Fruit fly (Drosophila melanogaster) whole organism, embryonic: ENCODE data around the gene CG12106.

Source experiments
- Aef1 ChIP-seq: fragments of 200-800 bp; sonication (Bioruptor generic); IDR thresholded peaks from 3 replicates; pipeline ENCODE4 v1.3.6; 2022; ENCODE audit warnings: missing biosample characterization, missing genetic modification characterization
- CG10321 ChIP-seq: fragments of 200-800 bp; sonication (Bioruptor generic); IDR thresholded peaks from 2 replicates; pipeline ENCODE4 v1.3.6; 2022; ENCODE audit warnings: missing biosample characterization, missing genetic modification characterization
- CG11456 ChIP-seq: fragments of 200-800 bp; sonication (Bioruptor generic); IDR thresholded peaks from 3 replicates; pipeline ENCODE4 v1.3.6; 2022; ENCODE audit warnings: missing biosample characterization, missing genetic modification characterization
- CG11723 ChIP-seq: fragments of 200-800 bp; sonication (Bioruptor generic); optimal IDR thresholded peaks from 2 replicates; lab custom pipeline; 2017; ENCODE audit warnings: missing biosample characterization, mild to moderate bottlenecking, missing genetic modification characterization
- CG12155 ChIP-seq: fragments of 200-800 bp; sonication (Bioruptor generic); optimal IDR thresholded peaks from 3 replicates; lab custom pipeline; 2016; ENCODE audit warnings: missing biosample characterization, missing genetic modification characterization
- CG12236 ChIP-seq: fragments of 200-800 bp; sonication (Bioruptor generic); optimal IDR thresholded peaks from 2 replicates; lab custom pipeline; 2016; ENCODE audit warnings: missing biosample characterization, missing genetic modification characterization
- CG13775 ChIP-seq: fragments of 200-800 bp; sonication (Bioruptor generic); optimal IDR thresholded peaks from 3 replicates; lab custom pipeline; 2017; ENCODE audit warnings: missing biosample characterization, mild to moderate bottlenecking, missing genetic modification characterization
- CG2116 ChIP-seq: fragments of 200-800 bp; sonication (Bioruptor generic); optimal IDR thresholded peaks from 3 replicates; lab custom pipeline; 2018; ENCODE audit warnings: missing biosample characterization, mild to moderate bottlenecking, missing genetic modification characterization
- CG2199 ChIP-seq: fragments of 200-800 bp; sonication (Bioruptor generic); IDR thresholded peaks from 3 replicates; pipeline ENCODE4 v1.3.6; 2022; ENCODE audit warnings: missing biosample characterization, missing genetic modification characterization
- CG32772 ChIP-seq: fragments of 200-800 bp; sonication (Bioruptor generic); IDR thresholded peaks from 2 replicates; pipeline ENCODE4 v1.3.6; 2022; ENCODE audit warnings: missing biosample characterization, missing genetic modification characterization
- CG3407 ChIP-seq: fragments of 200-800 bp; sonication (Bioruptor generic); optimal IDR thresholded peaks from 2 replicates; lab custom pipeline; 2018; ENCODE audit warnings: missing biosample characterization, mild to moderate bottlenecking, missing genetic modification characterization
- CG4328 ChIP-seq: fragments of 200-800 bp; sonication (Bioruptor generic); optimal IDR thresholded peaks from 3 replicates; lab custom pipeline; 2017; ENCODE audit warnings: missing biosample characterization, missing genetic modification reagents, missing genetic modification characterization
- CG8359 ChIP-seq: fragments of 200-800 bp; sonication (Bioruptor generic); optimal IDR thresholded peaks from 2 replicates; lab custom pipeline; 2017; ENCODE audit warnings: missing biosample characterization, mild to moderate bottlenecking, missing genetic modification characterization, borderline replicate concordance
- CoRest ChIP-seq: fragments of 200-800 bp; sonication (Bioruptor generic); optimal IDR thresholded peaks from 3 replicates; lab custom pipeline; 2018; ENCODE audit warnings: missing biosample characterization, mild to moderate bottlenecking, missing genetic modification characterization, moderate library complexity
- D19B ChIP-seq: fragments of 200-800 bp; sonication (Bioruptor generic); optimal IDR thresholded peaks from 2 replicates; lab custom pipeline; 2017; ENCODE audit warnings: missing biosample characterization, mild to moderate bottlenecking, missing genetic modification characterization
- Dfd ChIP-seq, 2 experiments: fragments of >200 bp; optimal IDR thresholded peaks; 2 replicates each; lab custom pipeline; 2017; ENCODE audit warnings: missing biosample characterization in 2 of 2, missing genetic modification characterization in 2 of 2
- Dip3 ChIP-seq: fragments of 200-800 bp; sonication (Bioruptor generic); optimal IDR thresholded peaks from 3 replicates; lab custom pipeline; 2016; ENCODE audit warnings: missing biosample characterization, missing genetic modification characterization
- Dp ChIP-seq: fragments of 200-800 bp; sonication (Bioruptor generic); optimal IDR thresholded peaks from 2 replicates; lab custom pipeline; 2018; ENCODE audit warnings: missing biosample characterization, mild to moderate bottlenecking, missing genetic modification characterization, moderate library complexity
- E2f2 ChIP-seq: fragments of 200-800 bp; sonication (Bioruptor generic); IDR thresholded peaks from 2 replicates; pipeline ENCODE4 v1.3.6; 2022; ENCODE audit warnings: missing biosample characterization, missing genetic modification characterization
- Ets65A ChIP-seq: fragments of 200-800 bp; sonication (Bioruptor generic); peaks from one replicate; lab custom pipeline; 2016; ENCODE audit warnings: missing biosample characterization, missing genetic modification characterization
- H2.0 ChIP-seq: fragments of 200-800 bp; sonication (Bioruptor generic); IDR thresholded peaks from 2 replicates; pipeline ENCODE4 v1.3.6; 2022; ENCODE audit warnings: missing biosample characterization, missing genetic modification characterization
- HLH54F ChIP-seq: fragments of 200-800 bp; sonication (Bioruptor generic); optimal IDR thresholded peaks from 3 replicates; lab custom pipeline; 2016; ENCODE audit warnings: missing biosample characterization, missing genetic modification characterization
- HmgD ChIP-seq: fragments of 200-800 bp; sonication (Bioruptor generic); optimal IDR thresholded peaks from 3 replicates; lab custom pipeline; 2016; ENCODE audit warnings: missing biosample characterization, missing genetic modification characterization
- Hmr ChIP-seq: fragments of 200-800 bp; sonication (Bioruptor generic); optimal IDR thresholded peaks from 3 replicates; lab custom pipeline; 2017; ENCODE audit warnings: mild to moderate bottlenecking, missing biosample characterization, missing genetic modification reagents, missing genetic modification characterization
- Hr3 ChIP-seq: fragments of 200-800 bp; sonication (Bioruptor generic); optimal IDR thresholded peaks from 3 replicates; lab custom pipeline; 2016; ENCODE audit warnings: missing biosample characterization, missing genetic modification characterization
- Lim3 ChIP-seq: fragments of 200-800 bp; sonication (Bioruptor generic); IDR thresholded peaks from 2 replicates; pipeline ENCODE4 v1.3.6; 2022; ENCODE audit warnings: missing biosample characterization, missing genetic modification characterization
- Mad ChIP-seq: fragments of 200-800 bp; sonication (Bioruptor generic); optimal IDR thresholded peaks from 2 replicates; lab custom pipeline; 2016; ENCODE audit warnings: missing biosample characterization, missing genetic modification characterization
- Neu2 ChIP-seq: fragments of 200-800 bp; sonication (Bioruptor generic); optimal IDR thresholded peaks from 3 replicates; lab custom pipeline; 2016; ENCODE audit warnings: missing biosample characterization, missing genetic modification characterization, borderline replicate concordance
- Ptx1 ChIP-seq: fragments of 200-800 bp; sonication (Bioruptor generic); IDR thresholded peaks from 2 replicates; pipeline ENCODE4 v1.3.6; 2022; ENCODE audit warnings: missing biosample characterization, missing genetic modification characterization
- Side ChIP-seq: fragments of 200-800 bp; sonication (Bioruptor generic); optimal IDR thresholded peaks from 2 replicates; lab custom pipeline; 2016; ENCODE audit warnings: missing biosample characterization, missing genetic modification characterization
- Xrp1 ChIP-seq: fragments of 200-800 bp; sonication (Bioruptor generic); IDR thresholded peaks from 2 replicates; pipeline ENCODE4 v1.3.6; 2022; ENCODE audit warnings: missing biosample characterization, missing genetic modification characterization
- bcd ChIP-seq: fragments of 200-800 bp; sonication (Bioruptor generic); optimal IDR thresholded peaks from 2 replicates; lab custom pipeline; 2017; ENCODE audit warnings: missing biosample characterization, mild to moderate bottlenecking, missing genetic modification characterization
- crol ChIP-seq: fragments of 200-800 bp; sonication (Bioruptor generic); IDR thresholded peaks from 2 replicates; pipeline ENCODE4 v1.3.6; 2022; ENCODE audit warnings: missing biosample characterization, missing genetic modification characterization
- crp ChIP-seq, 2 experiments: fragments of 200-800 bp; sonication (Bioruptor generic); optimal IDR thresholded peaks; 2 replicates in 1 of 2; 3 replicates in 1 of 2; lab custom pipeline; 2017; ENCODE audit warnings: missing biosample characterization in 2 of 2, missing genetic modification characterization in 2 of 2, mild to moderate bottlenecking in 1 of 2, moderate library complexity in 1 of 2
- cwo ChIP-seq: fragments of 200-800 bp; sonication (Bioruptor generic); optimal IDR thresholded peaks from 3 replicates; lab custom pipeline; 2017; ENCODE audit warnings: missing biosample characterization, missing genetic modification characterization, mild to moderate bottlenecking, moderate library complexity, missing genetic modification reagents
- dmrt99B ChIP-seq: fragments of 200-800 bp; sonication (Bioruptor generic); optimal IDR thresholded peaks from 2 replicates; lab custom pipeline; 2018; ENCODE audit warnings: missing biosample characterization, mild to moderate bottlenecking, missing genetic modification characterization, moderate library complexity
- dpn ChIP-seq, 2 experiments: fragments of 200-800 bp; sonication (Bioruptor generic); optimal IDR thresholded peaks; 3 replicates each; lab custom pipeline; 2016; ENCODE audit warnings: missing biosample characterization in 2 of 2, missing genetic modification characterization in 2 of 2
- hb ChIP-seq: fragments of 200-800 bp; sonication (Bioruptor generic); IDR thresholded peaks from 3 replicates; pipeline ENCODE4 v1.3.6; 2022; ENCODE audit warnings: missing biosample characterization, missing genetic modification characterization; ENCODE audit not compliant: partially characterized antibody
- hbn ChIP-seq: fragments of 200-800 bp; sonication (Bioruptor generic); IDR thresholded peaks from 2 replicates; pipeline ENCODE4 v1.3.6; 2022; ENCODE audit warnings: missing biosample characterization, missing genetic modification characterization; ENCODE audit not compliant: partially characterized antibody
- lab ChIP-seq: fragments of 200-800 bp; sonication (Bioruptor generic); optimal IDR thresholded peaks from 3 replicates; lab custom pipeline; 2017; ENCODE audit warnings: missing biosample characterization, missing genetic modification characterization, mild to moderate bottlenecking, moderate library complexity, missing genetic modification reagents
- lov ChIP-seq, 2 experiments: fragments of 200-800 bp in 1 of 2; fragments of >200 bp in 1 of 2; sonication (Bioruptor generic) in 1 of 2; IDR thresholded peaks in 1 of 2; optimal IDR thresholded peaks in 1 of 2; 2 replicates in 1 of 2; 3 replicates in 1 of 2; pipeline versions ENCODE4 v1.3.6 to Lab custom; 2017 to 2022; ENCODE audit warnings: missing biosample characterization in 1 of 2, missing genetic modification characterization in 1 of 2
- pros ChIP-seq: fragments of 200-800 bp; sonication (Bioruptor generic); optimal IDR thresholded peaks from 3 replicates; lab custom pipeline; 2019; ENCODE audit warnings: missing biosample characterization, mild to moderate bottlenecking, missing genetic modification characterization, moderate library complexity
- sd ChIP-seq: fragments of 200-800 bp; sonication (Bioruptor generic); optimal IDR thresholded peaks from 3 replicates; lab custom pipeline; 2018; ENCODE audit warnings: missing biosample characterization, mild to moderate bottlenecking, missing genetic modification characterization, moderate library complexity
- sisA ChIP-seq: fragments of 200-800 bp; sonication (Bioruptor generic); IDR thresholded peaks from 2 replicates; pipeline ENCODE4 v1.3.6; 2022; ENCODE audit warnings: missing biosample characterization, missing genetic modification characterization
- sug ChIP-seq: fragments of 200-800 bp; optimal IDR thresholded peaks from 2 replicates; lab custom pipeline; 2019; ENCODE audit warnings: missing biosample characterization, mild to moderate bottlenecking, missing genetic modification characterization, moderate library complexity
- tgo ChIP-seq: fragments of 200-800 bp; sonication (Bioruptor generic); IDR thresholded peaks from 3 replicates; pipeline ENCODE4 v1.3.6; 2022; ENCODE audit warnings: missing biosample characterization, missing genetic modification characterization
- vnd ChIP-seq: fragments of 200-800 bp; sonication (Bioruptor generic); IDR thresholded peaks from 3 replicates; pipeline ENCODE4 v1.3.6; 2022; ENCODE audit warnings: missing biosample characterization, missing genetic modification characterization; ENCODE audit not compliant: partially characterized antibody
- wor ChIP-seq: fragments of 200-800 bp; sonication (Bioruptor generic); IDR thresholded peaks from 2 replicates; pipeline ENCODE4 v1.3.6; 2022; ENCODE audit warnings: missing biosample characterization, missing genetic modification characterization
- z ChIP-seq: fragments of 200-800 bp; sonication (Bioruptor generic); IDR thresholded peaks from 3 replicates; pipeline ENCODE4 v1.3.6; 2022; ENCODE audit warnings: missing biosample characterization, missing genetic modification characterization
- zen2 ChIP-seq: fragments of 200-800 bp; sonication (Bioruptor generic); IDR thresholded peaks from 3 replicates; pipeline ENCODE4 v1.3.6; 2022; ENCODE audit warnings: missing biosample characterization, missing genetic modification characterization; ENCODE audit not compliant: partially characterized antibody

Gene CG12106

DNA sequence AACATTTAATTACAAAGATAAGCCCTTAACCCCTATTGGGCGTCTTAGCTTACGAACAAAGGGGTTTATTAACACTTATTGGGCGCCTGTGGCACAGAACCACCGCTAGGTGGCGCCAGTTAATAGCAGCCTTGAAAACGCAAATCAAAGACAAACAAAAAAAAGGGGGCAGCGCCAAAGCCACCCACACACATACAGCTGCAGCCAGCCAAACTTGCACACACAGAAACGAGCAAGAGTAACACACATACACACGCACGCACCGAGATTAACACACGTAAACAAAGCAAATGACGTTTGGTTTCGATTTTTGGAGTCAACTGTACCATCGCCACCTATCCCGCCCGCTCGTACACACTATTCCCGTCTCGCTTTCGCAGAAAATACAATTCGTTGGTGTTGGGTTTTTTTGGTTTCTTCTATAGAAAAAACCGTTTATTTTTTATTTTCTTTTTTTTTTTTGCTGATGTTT, 41.5 kb upstream of the CG12106 start (continued):
- TF ChIP-seq Ets65A (GFP tag; lab: Kevin White, UChicago) = peak; percentile 1
- TF ChIP-seq sisA (GFP tag; lab: Robert Waterston, UW) = no peak
- TF ChIP-seq Xrp1 (GFP tag; lab: Robert Waterston, UW) = peak; percentile 42; the same call in 1 of the 2 replicates
- TF ChIP-seq z = no peak
- TF ChIP-seq Dip3 (GFP tag; lab: Kevin White, UChicago) = no peak
- peak; percentile 30 for TF ChIP-seq CoRest (tag; lab: Kevin White, UChicago)
- 0 out of 3 replicates have a peak, but pooled peaks have one; percentile 62 for TF ChIP-seq CG2199
- no peak for TF ChIP-seq hbn (GFP tag; lab: Robert Waterston, UW)
- no peak for TF ChIP-seq CG12236 (GFP tag; lab: Kevin White, UChicago)
- TF ChIP-seq pros = peak; percentile 70
- TF ChIP-seq Aef1 = no peak
- TF ChIP-seq hb (GFP tag; lab: Robert Waterston, UW) = no peak
- peak; percentile 60; the same call in 1 of the 3 replicates for TF ChIP-seq CG11456 (GFP tag; lab: Robert Waterston, UW)
- TF ChIP-seq Hr3 = peak; percentile 17
- no peak for TF ChIP-seq Dp (GFP tag; lab: Kevin White, UChicago)
- TF ChIP-seq CG10321 (GFP tag; lab: Robert Waterston, UW) = peak; percentile 83
- 0 out of 3 replicates have a peak, but pooled peaks have one; percentile 15 for TF ChIP-seq tgo
- no peak for TF ChIP-seq Neu2 (GFP tag; lab: Kevin White, UChicago)
- no peak for TF ChIP-seq Lim3 (GFP tag; lab: Robert Waterston, UW)
- TF ChIP-seq E2f2 (GFP tag; lab: Robert Waterston, UW) = peak; percentile 30; the same call in 1 of the 2 replicates
- no peak for TF ChIP-seq lov (optimal IDR thresholded peaks at IDR 0.05; lab: Kevin White, UChicago)
- 0 out of 3 replicates have a peak, but pooled peaks have one; percentile 23 for TF ChIP-seq lov (GFP tag; IDR thresholded peaks at IDR 0.05; lab: Robert Waterston, UW)
- peak; percentile 4 for TF ChIP-seq sd (tag; lab: Kevin White, UChicago)
- no peak for TF ChIP-seq crp (GFP tag; optimal IDR thresholded peaks at IDR 0.05; lab: Kevin White, UChicago)
- no peak for TF ChIP-seq D19B (GFP tag; lab: Kevin White, UChicago)
- peak; percentile 39 for TF ChIP-seq cwo (GFP tag; lab: Kevin White, UChicago)
- no peak for TF ChIP-seq lab (GFP tag; lab: Kevin White, UChicago)
- TF ChIP-seq CG4328 (GFP tag; lab: Kevin White, UChicago) = no peak
- no peak for TF ChIP-seq H2.0 (GFP tag; lab: Robert Waterston, UW)
- peak; percentile 44 for TF ChIP-seq HmgD (GFP tag; lab: Kevin White, UChicago)
- peak; percentile 57; the same call in 1 of the 2 replicates for TF ChIP-seq Ptx1 (GFP tag; lab: Robert Waterston, UW)
- TF ChIP-seq CG8359 (GFP tag; lab: Kevin White, UChicago) = no peak
- no peak for TF ChIP-seq vnd
- TF ChIP-seq CG13775 (GFP tag; lab: Kevin White, UChicago) = no peak
- TF ChIP-seq sug (tag; lab: Kevin White, UChicago) = peak; percentile 33
- no peak for TF ChIP-seq Dfd (GFP tag; optimal IDR thresholded peaks at IDR 0.05; lab: Kevin White, UChicago)
- peak; percentile 27 for TF ChIP-seq CG2116
- no peak for TF ChIP-seq HLH54F (GFP tag; lab: Kevin White, UChicago)
- no peak for TF ChIP-seq Side (GFP tag; lab: Kevin White, UChicago)
- no peak for TF ChIP-seq crol (GFP tag; lab: Robert Waterston, UW)
- TF ChIP-seq bcd (GFP tag; lab: Kevin White, UChicago) = peak; percentile 24
- TF ChIP-seq dmrt99B (tag; lab: Kevin White, UChicago) = no peak
- no peak for TF ChIP-seq wor (GFP tag; lab: Robert Waterston, UW)
- TF ChIP-seq CG3407 (GFP tag; lab: Kevin White, UChicago) = no peak
- TF ChIP-seq dpn (GFP tag; optimal IDR thresholded peaks at IDR 0.05; lab: Kevin White, UChicago) = peak; percentile 9 to 24
- TF ChIP-seq zen2 = no peak
- TF ChIP-seq CG32772 (GFP tag; lab: Robert Waterston, UW) = 0 out of 2 replicates have a peak, but pooled peaks have one; percentile 29
- no peak for TF ChIP-seq Hmr (GFP tag; lab: Kevin White, UChicago)
- TF ChIP-seq Mad (GFP tag; lab: Kevin White, UChicago) = no peak
- peak; percentile 8 for TF ChIP-seq CG12155
- no peak for TF ChIP-seq CG11723
